Fruit fly (Drosophila melanogaster) whole organism, prepupa: ENCODE data around the gene CG31358.

Experiments
- CG10631 ChIP-seq: fragments of 200-800 bp; sonication (Bioruptor generic); optimal IDR thresholded peaks from 2 replicates; lab custom pipeline; 2016; ENCODE audit warnings: missing biosample characterization, missing genetic modification characterization
- CG11762 ChIP-seq: fragments of 200-800 bp; sonication (Bioruptor generic); optimal IDR thresholded peaks from 3 replicates; lab custom pipeline; 2016; ENCODE audit warnings: missing biosample characterization, missing genetic modification characterization; ENCODE audit not compliant: insufficient read depth
- CG15336 ChIP-seq: fragments of 200-800 bp; sonication (Bioruptor generic); IDR thresholded peaks from 2 replicates; pipeline ENCODE4 v1.3.6; 2022; ENCODE audit warnings: missing biosample characterization, missing genetic modification characterization
- CG1621 ChIP-seq: fragments of 200-800 bp; sonication (Bioruptor generic); optimal IDR thresholded peaks from 3 replicates; lab custom pipeline; 2018; ENCODE audit warnings: missing biosample characterization, mild to moderate bottlenecking, missing genetic modification characterization
- CG34406 ChIP-seq: fragments of 200-800 bp; sonication (Bioruptor generic); optimal IDR thresholded peaks from 3 replicates; lab custom pipeline; 2016; ENCODE audit warnings: missing biosample characterization, missing genetic modification characterization
- CG3919 ChIP-seq: fragments of 200-800 bp; sonication (Bioruptor generic); optimal IDR thresholded peaks from 3 replicates; lab custom pipeline; 2016; ENCODE audit warnings: missing biosample characterization, missing genetic modification characterization
- CG4318 ChIP-seq: fragments of 200-800 bp; sonication (Bioruptor generic); optimal IDR thresholded peaks from 3 replicates; lab custom pipeline; 2017; ENCODE audit warnings: missing biosample characterization, mild to moderate bottlenecking, missing genetic modification characterization
- CG6163 ChIP-seq: fragments of 200-800 bp; sonication (Bioruptor generic); IDR thresholded peaks from 3 replicates; pipeline ENCODE4 v1.3.6; 2022; ENCODE audit warnings: missing biosample characterization, missing genetic modification characterization
- CG6276 ChIP-seq: fragments of 200-800 bp; sonication (Bioruptor generic); optimal IDR thresholded peaks from 2 replicates; lab custom pipeline; 2017; ENCODE audit warnings: missing biosample characterization, mild to moderate bottlenecking, missing genetic modification characterization
- CG6792 ChIP-seq: fragments of 200-800 bp; sonication (Bioruptor generic); optimal IDR thresholded peaks from 3 replicates; lab custom pipeline; 2016; ENCODE audit warnings: missing biosample characterization, missing genetic modification characterization
- CG6808 ChIP-seq: fragments of 200-800 bp; sonication (Bioruptor generic); optimal IDR thresholded peaks from 3 replicates; lab custom pipeline; 2017; ENCODE audit warnings: missing biosample characterization, missing genetic modification characterization, mild to moderate bottlenecking, moderate library complexity, missing genetic modification reagents
- CG6854 ChIP-seq: fragments of 200-800 bp; sonication (Bioruptor generic); optimal IDR thresholded peaks from 2 replicates; lab custom pipeline; 2017; ENCODE audit warnings: missing biosample characterization, mild to moderate bottlenecking, missing genetic modification characterization
- CG7368 ChIP-seq: fragments of 200-800 bp; sonication (Bioruptor generic); optimal IDR thresholded peaks from 3 replicates; lab custom pipeline; 2016; ENCODE audit warnings: missing biosample characterization, missing genetic modification characterization
- CG8119 ChIP-seq: fragments of 200-800 bp; sonication (Bioruptor generic); IDR thresholded peaks from 3 replicates; pipeline ENCODE4 v1.3.6; 2022; ENCODE audit warnings: missing biosample characterization, missing genetic modification characterization
- CG8319 ChIP-seq: fragments of 200-800 bp; sonication (Bioruptor generic); optimal IDR thresholded peaks from 3 replicates; lab custom pipeline; 2016; ENCODE audit warnings: missing biosample characterization, missing genetic modification characterization
- CG8632 ChIP-seq: fragments of 200-800 bp; sonication (Bioruptor generic); optimal IDR thresholded peaks from 3 replicates; lab custom pipeline; 2016; ENCODE audit warnings: missing biosample characterization, missing genetic modification characterization
- CG9139 ChIP-seq: fragments of 200-800 bp; sonication (Bioruptor generic); optimal IDR thresholded peaks from 3 replicates; lab custom pipeline; 2017; ENCODE audit warnings: missing biosample characterization, mild to moderate bottlenecking, missing genetic modification characterization
- Eip75B ChIP-seq: fragments of 200-800 bp; sonication (Bioruptor generic); optimal IDR thresholded peaks from 3 replicates; lab custom pipeline; 2016; ENCODE audit warnings: missing biosample characterization, missing genetic modification characterization
- Eip78C ChIP-seq: fragments of 200-800 bp; sonication (Bioruptor generic); peaks from one replicate; lab custom pipeline; 2016; ENCODE audit warnings: missing biosample characterization, missing genetic modification characterization
- Ets21C ChIP-seq: fragments of 200-800 bp; sonication (Bioruptor generic); optimal IDR thresholded peaks from 3 replicates; lab custom pipeline; 2016; ENCODE audit warnings: missing biosample characterization, missing genetic modification characterization
- Ets96B ChIP-seq: fragments of 200-800 bp; optimal IDR thresholded peaks from 2 replicates; lab custom pipeline; 2019; ENCODE audit warnings: missing biosample characterization, mild to moderate bottlenecking, missing genetic modification characterization, moderate library complexity
- Gug ChIP-seq: fragments of 200-800 bp; sonication (Bioruptor generic); IDR thresholded peaks from 2 replicates; pipeline ENCODE4 v1.3.6; 2022; ENCODE audit warnings: missing biosample characterization, missing genetic modification characterization
- Hr4 ChIP-seq: fragments of 200-800 bp; sonication (Bioruptor generic); optimal IDR thresholded peaks from 3 replicates; lab custom pipeline; 2016; ENCODE audit warnings: missing biosample characterization, missing genetic modification characterization
- Lpt ChIP-seq: fragments of 200-800 bp; sonication (Bioruptor generic); optimal IDR thresholded peaks from 3 replicates; lab custom pipeline; 2016; ENCODE audit warnings: missing biosample characterization, missing genetic modification characterization
- Met ChIP-seq: fragments of 200-800 bp; sonication (Bioruptor generic); optimal IDR thresholded peaks from 3 replicates; lab custom pipeline; 2016; ENCODE audit warnings: missing biosample characterization, missing genetic modification characterization
- Sox102F ChIP-seq: fragments of 200-800 bp; sonication (Bioruptor generic); optimal IDR thresholded peaks from 2 replicates; lab custom pipeline; 2016; ENCODE audit warnings: missing biosample characterization, mild to moderate bottlenecking, missing genetic modification characterization
- Sox14 ChIP-seq: fragments of 200-800 bp; sonication (Bioruptor generic); optimal IDR thresholded peaks from 3 replicates; lab custom pipeline; 2016; ENCODE audit warnings: missing biosample characterization, missing genetic modification characterization
- Sox15 ChIP-seq: fragments of 200-800 bp; sonication (Bioruptor generic); optimal IDR thresholded peaks from 3 replicates; lab custom pipeline; 2016; ENCODE audit warnings: missing biosample characterization, missing genetic modification characterization
- achi ChIP-seq: fragments of 200-800 bp; sonication (Bioruptor generic); optimal IDR thresholded peaks from 3 replicates; lab custom pipeline; 2016; ENCODE audit warnings: missing biosample characterization, missing genetic modification characterization
- acj6 ChIP-seq: fragments of 200-800 bp; sonication (Bioruptor generic); optimal IDR thresholded peaks from 3 replicates; lab custom pipeline; 2016; ENCODE audit warnings: missing biosample characterization, missing genetic modification characterization
- dsx ChIP-seq: fragments of 200-800 bp; optimal IDR thresholded peaks from 3 replicates; lab custom pipeline; 2019; ENCODE audit warnings: missing biosample characterization, mild to moderate bottlenecking, missing genetic modification characterization, moderate library complexity; ENCODE audit not compliant: poor library complexity, severe bottlenecking
- esn ChIP-seq: fragments of 200-800 bp; sonication (Bioruptor generic); optimal IDR thresholded peaks from 2 replicates; lab custom pipeline; 2016; ENCODE audit warnings: missing biosample characterization, mild to moderate bottlenecking, missing genetic modification characterization, moderate library complexity
- fkh ChIP-seq: fragments of 200-800 bp; sonication (Bioruptor generic); optimal IDR thresholded peaks from 3 replicates; lab custom pipeline; 2017; ENCODE audit warnings: missing biosample characterization, mild to moderate bottlenecking, missing genetic modification characterization, moderate library complexity
- lz ChIP-seq: fragments of 200-800 bp; sonication (Bioruptor generic); optimal IDR thresholded peaks from 3 replicates; lab custom pipeline; 2016; ENCODE audit warnings: missing biosample characterization, missing genetic modification characterization
- ss ChIP-seq, 2 experiments: fragments of 200-800 bp; sonication (Bioruptor generic); optimal IDR thresholded peaks; 2 replicates in 1 of 2; 3 replicates in 1 of 2; lab custom pipeline; 2017 to 2018; ENCODE audit warnings: mild to moderate bottlenecking in 2 of 2, missing biosample characterization in 2 of 2, missing genetic modification characterization in 2 of 2, moderate library complexity in 1 of 2
- svp ChIP-seq: fragments of 200-800 bp; sonication (Bioruptor generic); peaks from one replicate; lab custom pipeline; 2016; ENCODE audit warnings: missing biosample characterization, missing genetic modification characterization
- vri ChIP-seq: fragments of 200-800 bp; sonication (Bioruptor generic); optimal IDR thresholded peaks from 3 replicates; lab custom pipeline; 2016; ENCODE audit warnings: missing biosample characterization, mild to moderate bottlenecking, missing genetic modification characterization

CG31358 gene

dm6 chr3R:11979879-11980571 is 51.5 kb downstream of the CG31358 start, which contains the start of gene CG18547 (continued):
- TF ChIP-seq CG6808 (GFP tag; lab: Kevin White, UChicago) (peak; percentile 5), Hr4 (GFP tag; lab: Kevin White, UChicago) (peak; percentile 26), CG8319 (GFP tag; lab: Kevin White, UChicago) (no peak), CG6163 (GFP tag; lab: Robert Waterston, UW) (peak; percentile 58; the same call in 2 of the 3 replicates), CG6276 (GFP tag; lab: Kevin White, UChicago) (no peak), svp (peak; percentile 82), Sox15 (GFP tag; lab: Kevin White, UChicago) (no peak), achi (GFP tag; lab: Kevin White, UChicago) (peak; percentile 9), CG11762 (GFP tag; lab: Kevin White, UChicago) (peak; percentile 32), CG10631 (GFP tag; lab: Kevin White, UChicago) (peak; percentile 41), ss (GFP tag; optimal IDR thresholded peaks at IDR 0.05; lab: Kevin White, UChicago) (peak in 1 of 2 experiments; percentile 21), CG8119 (GFP tag; lab: Robert Waterston, UW) (0 out of 3 replicates have a peak, but pooled peaks have one; percentile 40), CG3919 (peak; percentile 52), Sox14 (peak; percentile 50), Ets21C (peak; percentile 26), Eip75B (GFP tag; lab: Kevin White, UChicago) (peak; percentile 49), Met (GFP tag; lab: Kevin White, UChicago) (peak; percentile 62), CG34406 (GFP tag; lab: Kevin White, UChicago) (peak; percentile 43), CG9139 (no peak), CG8632 (GFP tag; lab: Kevin White, UChicago) (peak; percentile 46), dsx (GFP tag; lab: Kevin White, UChicago) (peak; percentile 24), acj6 (GFP tag; lab: Kevin White, UChicago) (peak; percentile 51), CG4318 (GFP tag; lab: Kevin White, UChicago) (no peak), Ets96B (tag; lab: Kevin White, UChicago) (peak; percentile 59), CG15336 (GFP tag; lab: Robert Waterston, UW) (0 out of 2 replicates have a peak, but pooled peaks have one; percentile 22), CG1621 (tag; lab: Kevin White, UChicago) (peak; percentile 59), esn (GFP tag; lab: Kevin White, UChicago) (peak; percentile 46), lz (peak; percentile 57), Eip78C (GFP tag; lab: Kevin White, UChicago) (peak; percentile 84), Lpt (GFP tag; lab: Kevin White, UChicago) (peak; percentile 3), Gug (GFP tag; lab: Robert Waterston, UW) (0 out of 2 replicates have a peak, but pooled peaks have one; percentile 20), CG7368 (peak; percentile 32), Sox102F (peak; percentile 64), CG6792 (GFP tag; lab: Kevin White, UChicago) (peak; percentile 45), vri (GFP tag; lab: Kevin White, UChicago) (peak; percentile 14), fkh (GFP tag; lab: Kevin White, UChicago) (no peak), CG6854 (GFP tag; lab: Kevin White, UChicago) (no peak)

DNA sequence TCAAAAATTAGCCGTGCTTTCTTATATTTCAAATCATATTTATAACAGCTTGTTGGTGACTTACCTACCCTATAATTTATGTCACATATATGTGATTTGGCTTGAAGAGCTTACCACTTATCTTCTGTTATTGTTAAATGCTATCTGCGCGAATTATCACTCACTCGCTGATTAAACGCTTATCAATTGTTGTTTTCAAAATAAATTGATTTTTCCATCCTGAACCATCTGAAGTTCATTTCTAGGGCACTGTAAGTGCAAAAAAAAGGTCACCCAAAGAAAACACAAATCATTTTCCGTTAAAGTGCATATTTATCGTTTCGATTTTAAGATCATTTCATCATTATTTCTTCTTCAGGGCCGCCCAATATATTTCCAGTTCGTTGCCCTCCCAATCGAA is 53.3 kb downstream of the CG31358 start:
- TF ChIP-seq Ets96B (tag; lab: Kevin White, UChicago) (no peak), svp (peak; percentile 92), vri (GFP tag; lab: Kevin White, UChicago) (peak; percentile 5)
